Worm (Caenorhabditis elegans) whole organism, midembryonic: Measurements from ENCODE around the gene lmbr-1.

Experiments
- ref-1 ChIP-seq: fragments of 200-800 bp; sonication (Bioruptor generic); conservative IDR thresholded peaks from 2 replicates; pipeline ENCODE4 v1.3.6; 2022; ENCODE audit warnings: missing genetic modification reagents, missing genetic modification characterization, missing compliant biosample characterization
- tab-1 ChIP-seq: fragments of 200-800 bp; sonication (Bioruptor generic); IDR thresholded peaks from 2 replicates; pipeline ENCODE4 v1.3.6; 2022; ENCODE audit warnings: missing genetic modification characterization, missing compliant biosample characterization
- ztf-29 ChIP-seq: fragments of 200-800 bp; sonication (Bioruptor generic); IDR thresholded peaks from 2 replicates; pipeline ENCODE4 v1.3.6; 2022; ENCODE audit warnings: missing genetic modification reagents, missing genetic modification characterization, missing compliant biosample characterization

DNA sequence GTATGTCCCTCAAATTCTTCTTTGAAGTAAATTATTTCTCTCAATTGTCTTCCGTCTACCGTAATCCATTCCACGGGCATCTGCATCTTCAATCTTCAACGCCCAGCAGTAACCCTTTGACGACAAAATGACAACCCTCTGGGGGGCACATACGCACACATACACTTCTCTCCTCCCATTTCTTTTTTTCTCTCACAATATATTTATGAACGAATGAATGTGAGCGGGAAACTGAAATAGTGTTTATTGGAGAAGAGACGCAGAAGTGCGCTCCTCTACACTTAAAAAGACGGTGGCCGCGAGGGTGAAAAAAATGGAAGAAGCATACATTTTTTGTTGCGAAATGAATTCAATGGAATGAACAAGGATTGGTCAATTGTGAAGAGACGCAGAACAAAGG lies 39.9 kb downstream of the lmbr-1 start:
- TF ChIP-seq ztf-29 (no peak), tab-1 (GFP tag; lab: Robert Waterston, UW) (no peak), ref-1 (GFP tag; lab: Robert Waterston, UW) (no peak)
